Worm (Caenorhabditis elegans): ENCODE measurements around the gene hrpk-2.

- TF ChIP-seq nhr-237 (tag; optimal IDR thresholded peaks at IDR 0.05) (no peak), ztf-11 (tag; optimal IDR thresholded peaks at IDR 0.05) (no peak), peb-1 (tag; optimal IDR thresholded peaks at IDR 0.05) (no peak), snpc-4 (tag; optimal IDR thresholded peaks at IDR 0.05) (no peak), unc-39 (tag; optimal IDR thresholded peaks at IDR 0.05) (no peak), lin-39 (tag; optimal IDR thresholded peaks at IDR 0.05) (no peak), elt-3 (tag; optimal IDR thresholded peaks at IDR 0.05) (no peak), ceh-82 (tag; optimal IDR thresholded peaks at IDR 0.05) (no peak), nhr-10 (tag; optimal IDR thresholded peaks at IDR 0.05) (no peak), nhr-12 (tag; optimal IDR thresholded peaks at IDR 0.05) (no peak)
These were observed 44.0 kb downstream of the hrpk-2 start, which contains the start of gene F44B9.9 for ce11 chrIII:8030963-8031362.

Data from whole organism, L2 larva.